Fruit fly (Drosophila melanogaster) Kc167 (cell line): ENCODE results near the gene CG15144.

Experiments used
- Myc ChIP-seq: fragments of >200 bp; optimal IDR thresholded peaks from 2 replicates; lab custom pipeline; 2017; ENCODE audit warnings: missing external identifiers
- Sin3A ChIP-seq: fragments of >200 bp; optimal IDR thresholded peaks from 2 replicates; lab custom pipeline; 2018; ENCODE audit warnings: missing external identifiers
- h ChIP-seq: fragments of >200 bp; optimal IDR thresholded peaks from 3 replicates; lab custom pipeline; 2018; ENCODE audit warnings: missing external identifiers
- insv ChIP-seq: fragments of >200 bp; optimal IDR thresholded peaks from 3 replicates; lab custom pipeline; 2018; ENCODE audit warnings: missing external identifiers
- psq ChIP-seq: fragments of >200 bp; optimal IDR thresholded peaks from 2 replicates; lab custom pipeline; 2017; ENCODE audit warnings: missing external identifiers
- ttk ChIP-seq: sonication (Bioruptor generic); optimal IDR thresholded peaks from 2 replicates; lab custom pipeline; 2017; ENCODE audit warnings: missing external identifiers

CG15144 gene

dm6 chr2L:17480943-17481580, 47.9 kb downstream of the CG15144 start, which contains the start of the genes fws and Lamtor3:
fws (minus strand) TSS chr2L:17481029.
Lamtor3 (plus strand) TSS chr2L:17481231.
- TF ChIP-seq h (lab: Kevin White, UChicago) = no peak
- TF ChIP-seq Myc (lab: Kevin White, UChicago) = no peak
- TF ChIP-seq psq (lab: Kevin White, UChicago) = no peak
- no peak for TF ChIP-seq insv (lab: Kevin White, UChicago)
- no peak for TF ChIP-seq Sin3A (lab: Kevin White, UChicago)
- no peak for TF ChIP-seq ttk (lab: Kevin White, UChicago)

DNA sequence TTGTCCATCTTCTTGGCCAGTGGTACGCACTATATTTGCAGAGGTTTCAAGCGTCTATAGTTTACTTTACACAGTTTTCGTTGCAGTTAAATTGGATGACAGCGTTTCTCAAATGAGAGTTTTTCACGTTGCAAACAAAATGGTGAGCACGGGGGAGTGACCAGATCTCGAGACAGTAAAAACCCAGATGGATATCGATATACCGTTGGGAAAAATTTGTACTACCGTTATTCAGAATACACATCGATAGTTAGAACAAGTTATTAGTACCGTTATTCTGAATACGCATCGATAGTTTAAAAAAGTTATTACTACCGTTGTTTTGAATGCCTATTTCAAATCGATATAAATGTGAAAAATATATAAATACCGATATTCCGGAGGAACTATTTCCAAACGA, 51.2 kb downstream of the CG15144 start, which contains the start of gene cass:
cass (minus strand) TSS at position 179 of the 400 bp plus-strand sequence.
- no peak for TF ChIP-seq ttk (lab: Kevin White, UChicago)
- TF ChIP-seq insv (lab: Kevin White, UChicago) = no peak
- no peak for TF ChIP-seq Myc (lab: Kevin White, UChicago)
- no peak for TF ChIP-seq h (lab: Kevin White, UChicago)
